Worm (Caenorhabditis elegans): ENCODE results near the gene M60.6.

Gene M60.6

DNA sequence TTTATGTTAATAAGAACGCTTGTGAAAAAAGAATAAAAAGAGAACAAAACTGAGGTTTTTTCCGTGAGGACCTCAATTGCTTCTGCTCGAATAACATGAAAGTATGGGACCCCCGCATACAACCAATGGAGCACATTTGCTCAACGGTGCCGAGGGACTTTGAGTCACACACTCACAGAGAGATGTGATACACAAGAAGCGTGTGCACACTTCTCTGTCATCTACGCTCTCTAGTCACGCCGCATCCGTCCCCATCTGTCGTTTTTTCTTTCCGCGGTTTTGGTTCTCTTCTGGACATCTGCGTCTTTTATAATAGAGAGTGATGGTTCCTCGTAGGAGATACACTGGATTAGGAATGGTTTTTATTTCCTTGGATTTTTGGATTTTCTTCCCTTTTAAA lies 46.3 kb downstream of the M60.6 start (continued):
- TF ChIP-seq sea-2 (GFP tag; IDR thresholded peaks at IDR 0.05): no peak
- no peak for TF ChIP-seq zfh-2 (GFP tag; conservative IDR thresholded peaks at IDR 0.05)
- no peak for TF ChIP-seq Y56A3A.18 (GFP tag; IDR thresholded peaks at IDR 0.05)
- TF ChIP-seq dpff-1 (tag; optimal IDR thresholded peaks at IDR 0.05): no peak
- TF ChIP-seq madf-6 (GFP tag; IDR thresholded peaks at IDR 0.05): no peak
- no peak for TF ChIP-seq madf-10 (tag; optimal IDR thresholded peaks at IDR 0.05)
- TF ChIP-seq rcor-1 (GFP tag; IDR thresholded peaks at IDR 0.05): no peak
- TF ChIP-seq dpl-1 (GFP tag; optimal IDR thresholded peaks at IDR 0.05): no peak

DNA sequence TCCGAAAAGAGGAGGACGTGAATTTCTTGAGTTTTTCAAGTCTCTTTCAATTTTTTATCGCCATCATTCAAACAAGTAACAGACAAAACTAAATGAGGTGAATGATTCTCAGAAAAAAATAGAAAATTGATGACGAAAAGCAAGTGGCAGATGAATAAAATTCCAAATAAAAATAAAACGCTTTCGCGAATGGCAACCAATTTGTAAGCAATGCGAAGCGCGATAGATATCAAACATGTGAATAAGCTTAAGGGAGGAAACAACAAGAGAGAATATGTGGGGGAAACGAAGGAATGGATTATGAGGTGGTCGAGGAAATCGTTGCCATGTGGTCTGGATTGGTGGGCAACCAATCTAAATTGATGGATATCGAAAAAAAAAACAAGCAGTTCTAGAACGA lies 47.8 kb downstream of the M60.6 start:
- no peak for TF ChIP-seq hmg-1.2 (GFP tag; IDR thresholded peaks at IDR 0.05)
- TF ChIP-seq ama-1 (optimal IDR thresholded peaks at IDR 0.05): no peak
- no peak for TF ChIP-seq ama-1 (GFP tag; optimal IDR thresholded peaks at IDR 0.05)
- TF ChIP-seq B0336.3 (GFP tag; IDR thresholded peaks at IDR 0.05): no peak
- no peak for TF ChIP-seq tbx-9 (tag; optimal IDR thresholded peaks at IDR 0.05; ENCODE audit: borderline replicate concordance)
- no peak for TF ChIP-seq zfh-2 (GFP tag; conservative IDR thresholded peaks at IDR 0.05)

DNA sequence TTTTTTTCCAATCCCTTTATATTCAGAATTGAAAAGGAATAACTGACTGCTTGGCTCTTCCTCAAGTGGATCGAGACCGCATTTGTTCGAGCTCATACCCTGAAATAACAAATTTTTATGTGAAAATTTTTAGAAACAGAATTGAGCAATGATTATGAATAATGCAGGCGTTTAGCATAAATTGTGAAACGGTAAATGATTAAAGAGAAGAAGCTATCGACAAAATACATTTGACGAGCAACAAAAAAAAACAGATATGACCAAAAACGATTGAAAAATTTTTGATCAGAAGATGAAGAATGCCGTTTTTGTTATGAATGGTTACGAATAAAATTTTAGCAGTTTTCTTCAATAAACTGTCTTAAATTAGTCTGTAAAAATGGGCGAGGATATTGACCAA lies 48.6 kb downstream of the M60.6 start, which contains the start of gene C17H11.6:
Gene C17H11.6, minus strand, starts transcription at position 101 of the 400 bp plus-strand sequence.
- TF ChIP-seq K11D2.4 (GFP tag; IDR thresholded peaks at IDR 0.05) (no peak), egl-44 (GFP tag; IDR thresholded peaks at IDR 0.05) (no peak)

DNA sequence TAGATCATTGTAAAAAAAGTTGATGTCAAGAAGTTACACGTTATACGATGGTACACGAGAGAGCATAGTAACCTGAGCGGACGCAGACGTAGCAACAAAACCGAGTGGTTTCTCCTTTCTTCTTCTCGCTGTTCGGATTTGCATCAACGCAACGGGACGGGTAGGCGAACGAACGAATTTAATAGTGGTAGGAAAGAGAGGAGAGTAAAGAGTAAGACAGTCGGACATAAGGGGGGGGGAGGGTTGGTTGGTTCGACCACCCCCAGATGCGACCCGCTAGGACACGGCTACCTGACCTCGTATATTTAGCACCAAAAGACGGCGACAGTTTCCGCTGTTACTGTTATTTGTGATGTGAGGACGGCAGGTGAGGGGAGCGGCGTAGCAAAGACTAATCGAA lies 51.0 kb downstream of the M60.6 start:
- TF ChIP-seq egl-18 (GFP tag; IDR thresholded peaks at IDR 0.05) (no peak), madf-6 (GFP tag; IDR thresholded peaks at IDR 0.05) (no peak), ceh-27 (GFP tag; optimal IDR thresholded peaks at IDR 0.05) (peak; percentile 23), T26A5.8 (tag; optimal IDR thresholded peaks at IDR 0.05) (no peak), ceh-79 (tag; optimal IDR thresholded peaks at IDR 0.05) (no peak), B0336.3 (GFP tag; IDR thresholded peaks at IDR 0.05) (no peak)

DNA sequence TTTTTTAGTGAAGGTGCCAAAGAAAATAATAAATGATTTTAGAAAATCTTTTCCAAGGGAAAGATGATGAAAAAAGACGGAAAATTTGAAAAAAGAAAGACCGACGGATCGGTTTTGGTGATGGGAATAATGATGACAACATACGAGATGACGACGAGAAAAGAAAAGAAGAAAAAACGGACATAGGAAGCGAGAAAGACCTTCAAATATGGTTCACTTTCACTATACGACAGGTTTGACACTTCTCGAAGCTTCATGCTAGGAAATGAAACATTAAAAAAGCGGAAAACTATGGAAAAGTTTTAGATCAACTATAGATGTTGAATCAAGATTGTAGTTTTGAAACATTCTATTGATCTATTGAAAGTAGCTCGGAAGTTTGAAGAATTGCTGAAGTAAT lies 52.1 kb downstream of the M60.6 start:
- TF ChIP-seq mes-4 (tag; optimal IDR thresholded peaks at IDR 0.05) (no peak), dpl-1 (GFP tag; optimal IDR thresholded peaks at IDR 0.05) (no peak), attf-5 (GFP tag; optimal IDR thresholded peaks at IDR 0.05) (no peak), nfya-2 (GFP tag; IDR thresholded peaks at IDR 0.05) (no peak), F57A8.1 (GFP tag; optimal IDR thresholded peaks at IDR 0.05) (no peak)
